Worm (Caenorhabditis elegans) whole organism, early embryonic: ENCODE data around the gene rpl-11.1.

Source experiments
- B0310.2 ChIP-seq: sonication (generic microtip); optimal IDR thresholded peaks from 2 replicates; lab custom pipeline; 2016; ENCODE audit warnings: mild to moderate bottlenecking, missing genetic modification characterization, missing compliant biosample characterization
- F13C5.2 ChIP-seq: sonication (generic microtip); optimal IDR thresholded peaks from 2 replicates; lab custom pipeline; 2017; ENCODE audit warnings: mild to moderate bottlenecking, missing genetic modification characterization, inconsistent platforms, missing compliant biosample characterization
- aly-1 ChIP-seq: sonication (generic microtip); optimal IDR thresholded peaks from 2 replicates; lab custom pipeline; 2016; ENCODE audit warnings: missing genetic modification characterization, missing compliant biosample characterization
- ama-1 ChIP-seq: fragments of 150-350 bp; optimal IDR thresholded peaks from 2 replicates; lab custom pipeline; 2014
- ceh-13 ChIP-seq: fragments of 200-800 bp; sonication (Bioruptor generic); optimal IDR thresholded peaks from 2 replicates; lab custom pipeline; 2018; ENCODE audit warnings: mild to moderate bottlenecking, missing genetic modification characterization, missing compliant biosample characterization
- ceh-36 ChIP-seq: sonication (generic microtip); optimal IDR thresholded peaks from 2 replicates; lab custom pipeline; 2016; ENCODE audit warnings: missing genetic modification characterization, inconsistent platforms, missing compliant biosample characterization
- ets-7 ChIP-seq: sonication (generic microtip); optimal IDR thresholded peaks from 2 replicates; lab custom pipeline; 2016; ENCODE audit warnings: missing genotype, missing genetic modification characterization, missing compliant biosample characterization
- flt-1 ChIP-seq: fragments of 200-800 bp; sonication (Bioruptor generic); IDR thresholded peaks from 2 replicates; pipeline ENCODE4 v1.3.6; 2022; ENCODE audit warnings: missing genetic modification characterization, missing compliant biosample characterization
- hmbx-1 ChIP-seq: sonication (generic microtip); optimal IDR thresholded peaks from 2 replicates; lab custom pipeline; 2016; ENCODE audit warnings: mild to moderate bottlenecking, missing genetic modification characterization, missing compliant biosample characterization
- hmg-4 ChIP-seq: fragments of 200-800 bp; sonication (Bioruptor generic); optimal IDR thresholded peaks from 2 replicates; lab custom pipeline; 2018; ENCODE audit warnings: mild to moderate bottlenecking, missing genetic modification characterization, missing compliant biosample characterization
- hnd-1 ChIP-seq: sonication (generic microtip); optimal IDR thresholded peaks from 2 replicates; lab custom pipeline; 2016; ENCODE audit warnings: missing genetic modification characterization, missing compliant biosample characterization
- pes-1 ChIP-seq: fragments of 200-800 bp; sonication (Bioruptor generic); IDR thresholded peaks from 2 replicates; pipeline ENCODE4 v1.3.6; 2022; ENCODE audit warnings: missing genetic modification reagents, missing genetic modification characterization, missing compliant biosample characterization
- scrt-1 ChIP-seq: fragments of 200-800 bp; sonication (Bioruptor generic); IDR thresholded peaks from 2 replicates; pipeline ENCODE4 v1.3.6; 2022; ENCODE audit warnings: missing genetic modification characterization, missing compliant biosample characterization
- sea-1 ChIP-seq: fragments of 200-800 bp; sonication (Bioruptor generic); conservative IDR thresholded peaks from 2 replicates; pipeline ENCODE4 v1.3.6; 2022; ENCODE audit warnings: missing genetic modification characterization, missing compliant biosample characterization
- tbx-11 ChIP-seq: fragments of 200-800 bp; sonication (Bioruptor generic); IDR thresholded peaks from 2 replicates; pipeline ENCODE4 v1.3.6; 2022; ENCODE audit warnings: missing genetic modification characterization, missing compliant biosample characterization
- tbx-37 ChIP-seq: fragments of 200-800 bp; sonication (Bioruptor generic); conservative IDR thresholded peaks from 2 replicates; pipeline ENCODE4 v1.3.6; 2022; ENCODE audit warnings: missing genetic modification reagents, missing genetic modification characterization, missing compliant biosample characterization
- tra-4 ChIP-seq: sonication (generic microtip); optimal IDR thresholded peaks from 2 replicates; lab custom pipeline; 2017; ENCODE audit warnings: missing genetic modification characterization, missing compliant biosample characterization

Gene rpl-11.1

DNA sequence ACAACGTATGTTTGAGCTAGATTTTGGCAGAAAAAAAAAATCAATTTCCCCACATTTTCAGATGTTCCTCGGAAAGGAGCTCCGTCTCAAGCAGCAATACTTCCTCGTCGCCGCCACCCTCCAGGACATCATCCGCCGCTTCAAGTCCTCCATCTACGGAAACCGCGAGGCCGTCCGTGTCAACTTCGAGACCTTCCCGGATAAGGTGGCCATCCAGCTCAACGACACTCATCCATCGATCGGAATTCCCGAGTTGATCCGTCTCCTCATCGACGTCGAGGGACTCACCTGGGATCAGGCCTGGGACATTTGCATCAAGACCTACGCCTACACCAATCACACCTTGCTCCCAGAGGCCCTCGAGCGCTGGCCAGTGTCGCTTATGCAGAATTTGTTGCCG, 3.2 kb downstream of the rpl-11.1 start:
- TF ChIP-seq scrt-1 (GFP tag; lab: Robert Waterston, UW) (no peak), sea-1 (no peak), flt-1 (GFP tag; lab: Robert Waterston, UW) (no peak), ets-7 (no peak), hmg-4 (GFP tag; lab: Kevin White, UChicago) (no peak), hnd-1 (tag; lab: Kevin White, UChicago) (no peak), aly-1 (no peak), pes-1 (GFP tag; lab: Robert Waterston, UW) (no peak), tbx-37 (GFP tag; lab: Robert Waterston, UW) (no peak), hmbx-1 (tag; lab: Kevin White, UChicago) (no peak), ama-1 (lab: Kevin White, UChicago) (no peak), B0310.2 (tag; lab: Kevin White, UChicago) (no peak), tra-4 (tag; lab: Kevin White, UChicago) (no peak), ceh-13 (GFP tag; lab: Kevin White, UChicago) (no peak), ceh-36 (tag; lab: Kevin White, UChicago) (no peak), F13C5.2 (tag; lab: Kevin White, UChicago) (no peak)

DNA sequence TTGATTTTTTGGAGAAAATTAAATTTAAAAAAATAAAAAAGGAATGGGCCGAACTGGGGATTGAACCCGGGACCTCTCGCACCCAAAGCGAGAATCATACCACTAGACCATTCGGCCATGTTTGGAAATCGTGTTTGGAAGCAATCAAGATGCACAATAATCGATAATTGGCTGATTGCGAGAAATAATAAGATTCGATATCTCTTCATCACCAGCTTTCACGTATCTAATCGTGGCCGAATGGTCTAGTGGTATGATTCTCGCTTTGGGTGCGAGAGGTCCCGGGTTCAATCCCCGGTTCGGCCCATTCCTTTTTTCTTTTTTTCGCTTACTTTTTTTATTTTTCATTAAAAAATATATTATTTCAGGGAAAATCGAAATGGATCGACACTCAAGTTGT, 3.8 kb downstream of the rpl-11.1 start:
- 0 out of 2 replicates have a peak, but pooled peaks have one; percentile 9 for TF ChIP-seq pes-1 (GFP tag; lab: Robert Waterston, UW)
- TF ChIP-seq B0310.2 (tag; lab: Kevin White, UChicago), result no peak

DNA sequence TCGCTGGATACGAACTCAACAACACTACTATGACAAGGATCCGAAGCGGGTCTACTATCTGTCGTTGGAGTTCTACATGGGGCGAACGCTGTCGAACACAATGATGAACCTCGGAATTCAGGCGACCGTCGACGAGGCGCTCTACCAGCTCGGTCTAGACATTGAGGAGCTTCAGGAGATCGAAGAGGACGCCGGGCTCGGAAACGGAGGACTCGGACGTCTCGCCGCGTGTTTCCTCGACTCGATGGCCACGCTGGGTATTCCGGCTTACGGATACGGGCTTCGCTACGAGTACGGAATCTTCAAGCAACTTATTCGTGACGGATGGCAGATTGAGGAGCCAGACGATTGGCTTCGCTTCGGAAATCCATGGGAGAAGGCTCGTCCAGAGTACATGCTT, 4.2 kb downstream of the rpl-11.1 start:
- no peak for TF ChIP-seq ceh-36 (tag; lab: Kevin White, UChicago)

DNA sequence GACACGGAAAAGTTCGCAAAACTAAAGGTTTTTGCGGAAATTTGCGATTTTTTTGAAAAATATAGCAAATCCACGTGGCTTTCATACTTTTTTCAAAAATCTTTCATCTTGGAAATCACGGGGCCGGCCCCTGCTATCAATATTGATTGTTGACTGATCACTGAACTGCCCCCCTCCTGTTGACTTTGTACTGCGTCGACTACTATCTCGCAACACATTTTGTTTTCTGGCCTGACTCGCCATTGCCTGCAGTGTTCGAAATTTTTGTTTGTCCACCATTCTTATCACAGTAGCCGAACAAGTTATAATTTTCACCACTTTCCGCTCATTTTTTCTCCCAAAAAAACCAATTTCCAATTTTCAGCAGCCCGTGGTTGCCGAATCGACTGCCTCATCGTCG, 4.8 kb downstream of the rpl-11.1 start:
- TF ChIP-seq hnd-1 (tag; lab: Kevin White, UChicago) (no peak), tbx-37 (GFP tag; lab: Robert Waterston, UW) (no peak), sea-1 (no peak), flt-1 (GFP tag; lab: Robert Waterston, UW) (no peak), tbx-11 (GFP tag; lab: Robert Waterston, UW) (no peak), hmbx-1 (tag; lab: Kevin White, UChicago) (no peak), F13C5.2 (tag; lab: Kevin White, UChicago) (no peak), scrt-1 (GFP tag; lab: Robert Waterston, UW) (no peak), aly-1 (no peak), hmg-4 (GFP tag; lab: Kevin White, UChicago) (no peak), ama-1 (lab: Kevin White, UChicago) (no peak), B0310.2 (tag; lab: Kevin White, UChicago) (no peak), ceh-36 (tag; lab: Kevin White, UChicago) (no peak), ets-7 (no peak), ceh-13 (GFP tag; lab: Kevin White, UChicago) (no peak), pes-1 (GFP tag; lab: Robert Waterston, UW) (no peak), tra-4 (tag; lab: Kevin White, UChicago) (no peak)

DNA sequence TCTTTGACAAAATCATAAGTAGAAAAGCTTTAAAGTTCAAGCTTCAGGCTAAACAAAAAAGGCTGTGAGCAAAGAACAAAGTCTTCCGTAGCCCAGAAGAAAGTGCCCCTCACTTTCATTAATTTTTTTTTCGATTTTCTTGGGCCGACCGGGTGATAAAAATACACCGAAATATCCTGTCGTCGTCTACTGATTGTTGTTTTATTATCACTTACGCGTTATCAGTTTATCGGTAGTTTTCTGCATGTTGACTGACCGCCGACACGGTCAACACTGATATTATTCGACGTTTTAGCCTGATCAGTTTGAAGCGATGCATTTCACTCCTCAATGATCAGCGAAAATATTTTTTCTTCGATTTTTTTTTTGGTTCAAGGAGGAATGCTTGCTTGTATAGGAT, 5.5 kb downstream of the rpl-11.1 start:
- TF ChIP-seq hmbx-1 (tag; lab: Kevin White, UChicago), result no peak
- no peak for TF ChIP-seq aly-1
- TF ChIP-seq F13C5.2 (tag; lab: Kevin White, UChicago), result no peak

DNA sequence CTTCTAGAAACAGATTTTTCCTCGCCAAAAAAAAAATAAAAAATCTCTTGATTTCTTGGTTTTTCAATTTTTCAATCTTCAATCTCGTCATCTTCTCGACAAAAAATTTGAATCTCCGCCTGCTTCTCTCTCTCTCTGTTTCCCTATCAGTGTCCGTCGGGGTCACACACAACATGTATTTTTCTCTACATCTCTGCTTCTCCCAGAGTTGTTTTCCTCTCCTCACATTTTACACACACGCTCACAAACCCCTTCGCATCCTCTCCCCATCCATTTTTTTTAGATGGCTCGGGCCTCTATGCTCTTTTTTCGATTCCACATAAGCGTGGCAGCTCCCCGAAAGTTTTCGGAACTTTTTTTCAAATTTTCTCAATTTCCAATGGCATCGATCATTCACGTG, 6.1 kb downstream of the rpl-11.1 start:
- TF ChIP-seq F13C5.2 (tag; lab: Kevin White, UChicago) (no peak), tbx-11 (GFP tag; lab: Robert Waterston, UW) (no peak), B0310.2 (tag; lab: Kevin White, UChicago) (no peak), aly-1 (no peak), hmg-4 (GFP tag; lab: Kevin White, UChicago) (no peak), tra-4 (tag; lab: Kevin White, UChicago) (no peak), pes-1 (GFP tag; lab: Robert Waterston, UW) (no peak), sea-1 (no peak)

DNA sequence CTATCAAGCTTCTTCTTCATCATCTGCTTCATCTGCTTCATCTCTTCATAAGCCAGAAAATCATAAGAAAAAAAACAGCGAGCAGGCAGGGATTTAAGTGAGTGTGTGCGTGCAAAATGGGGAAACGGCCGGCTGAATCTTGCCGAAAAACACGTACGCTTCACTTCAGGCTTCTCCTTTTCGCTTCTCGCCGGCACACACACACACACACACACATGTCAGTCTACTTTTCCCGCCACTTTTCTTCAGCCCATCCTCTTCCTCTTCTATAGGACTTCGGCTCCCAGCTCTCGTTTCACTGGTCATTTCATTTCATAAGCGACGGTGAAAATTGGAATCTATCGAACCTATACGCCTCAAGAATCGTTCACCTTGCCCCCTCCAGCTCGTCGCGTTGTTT, 6.6 kb downstream of the rpl-11.1 start:
- TF ChIP-seq ceh-36 (tag; lab: Kevin White, UChicago) (no peak), hmbx-1 (tag; lab: Kevin White, UChicago) (no peak)

DNA sequence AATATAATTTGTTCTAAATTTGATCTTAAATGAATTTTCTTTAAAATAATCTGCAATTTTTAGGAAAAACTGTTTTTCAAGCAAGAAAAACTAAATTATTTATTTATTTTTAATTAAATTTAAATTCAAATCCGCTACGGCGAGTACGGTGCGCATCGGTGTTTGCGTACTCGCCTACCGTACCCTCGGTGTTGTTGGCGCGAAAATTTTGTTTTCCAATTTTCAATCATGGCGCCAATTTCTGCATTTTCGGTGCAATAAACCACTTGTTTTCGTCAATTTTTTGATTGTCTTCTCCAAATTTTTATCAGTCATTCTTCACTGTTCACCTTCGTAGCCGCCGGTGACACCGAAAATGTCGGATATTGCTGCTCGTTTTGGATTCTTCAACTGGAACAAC, 7.1 kb downstream of the rpl-11.1 start, which contains the start of gene pygl-1:
Gene pygl-1 (plus strand): TSS at position 211 of the 400 bp plus-strand sequence.
- TF ChIP-seq hmbx-1 (tag; lab: Kevin White, UChicago), result no peak
- TF ChIP-seq aly-1, result no peak
- no peak for TF ChIP-seq ets-7
- no peak for TF ChIP-seq ama-1 (lab: Kevin White, UChicago)
- TF ChIP-seq ceh-36 (tag; lab: Kevin White, UChicago), result no peak
- TF ChIP-seq F13C5.2 (tag; lab: Kevin White, UChicago), result no peak
- TF ChIP-seq B0310.2 (tag; lab: Kevin White, UChicago), result no peak
- no peak for TF ChIP-seq pes-1 (GFP tag; lab: Robert Waterston, UW)
- no peak for TF ChIP-seq hmg-4 (GFP tag; lab: Kevin White, UChicago)
- no peak for TF ChIP-seq tbx-37 (GFP tag; lab: Robert Waterston, UW)
- no peak for TF ChIP-seq tbx-11 (GFP tag; lab: Robert Waterston, UW)
- TF ChIP-seq ceh-13 (GFP tag; lab: Kevin White, UChicago), result no peak

DNA sequence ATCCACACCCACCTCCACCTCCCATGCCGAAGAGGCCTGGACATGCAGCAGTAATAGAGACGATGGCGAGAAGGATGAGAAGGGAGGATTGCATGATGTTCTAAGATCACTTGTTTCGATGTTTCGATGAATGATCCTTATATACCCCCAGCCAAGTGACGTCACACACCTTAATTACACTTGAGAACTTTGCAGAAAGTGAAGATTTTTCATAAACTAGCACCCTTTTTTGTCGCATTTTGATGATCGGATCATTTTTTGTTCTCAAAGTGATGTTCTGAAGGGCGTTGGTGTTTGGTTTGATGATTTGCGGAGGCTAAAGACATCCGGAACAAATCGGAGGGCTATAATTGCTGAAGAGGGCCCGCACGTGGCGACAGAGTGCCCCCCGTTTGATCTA, 10.1 kb downstream of the rpl-11.1 start, which contains the start of gene grl-27:
Gene grl-27 (minus strand): TSS at position 101 of the 400 bp plus-strand sequence.
- TF ChIP-seq sea-1, result no peak
